Worm (Caenorhabditis elegans) whole organism, mixed stage, embryonic: ENCODE data around the gene K03B8.14.

Source experiments
- M03D4.4 ChIP-seq: sonication (generic microtip); optimal IDR thresholded peaks from 2 replicates; lab custom pipeline; 2017; ENCODE audit warnings: mild to moderate bottlenecking, missing genetic modification characterization, missing compliant biosample characterization
- bed-3 ChIP-seq: fragments of 200-800 bp; sonication (Bioruptor generic); optimal IDR thresholded peaks from 3 replicates; lab custom pipeline; 2018; ENCODE audit warnings: mild to moderate bottlenecking, missing genetic modification characterization, moderate library complexity, missing compliant biosample characterization
- blmp-1 ChIP-seq: fragments of 150-350 bp; optimal IDR thresholded peaks from 2 replicates; lab custom pipeline; 2014; ENCODE audit warnings: missing biosample characterization, missing genetic modification characterization
- ceh-39 ChIP-seq: fragments of 150-350 bp; optimal IDR thresholded peaks from 2 replicates; lab custom pipeline; 2014; ENCODE audit warnings: missing biosample characterization, missing genetic modification characterization
- ceh-43 ChIP-seq: fragments of 200-800 bp; sonication (Bioruptor generic); optimal IDR thresholded peaks from 2 replicates; lab custom pipeline; 2018; ENCODE audit warnings: mild to moderate bottlenecking, missing genetic modification characterization, moderate library complexity, missing compliant biosample characterization
- ceh-83 ChIP-seq: fragments of 200-800 bp; sonication (Bioruptor generic); optimal IDR thresholded peaks from 2 replicates; lab custom pipeline; 2018; ENCODE audit warnings: mild to moderate bottlenecking, missing genetic modification characterization, missing compliant biosample characterization
- ces-1 ChIP-seq: fragments of 150-350 bp; optimal IDR thresholded peaks from 2 replicates; lab custom pipeline; 2014; ENCODE audit warnings: missing biosample characterization, missing genetic modification reagents, missing genetic modification characterization
- cnd-1 ChIP-seq: fragments of 200-800 bp; sonication (Bioruptor generic); optimal IDR thresholded peaks from 2 replicates; lab custom pipeline; 2018; ENCODE audit warnings: mild to moderate bottlenecking, missing genetic modification characterization, missing compliant biosample characterization
- elt-1 ChIP-seq: sonication (generic microtip); optimal IDR thresholded peaks from 2 replicates; lab custom pipeline; 2017; ENCODE audit warnings: missing genetic modification characterization, mild to moderate bottlenecking, missing compliant biosample characterization, antibody characterized with exemption, moderate library complexity, borderline replicate concordance; ENCODE audit not compliant: insufficient read depth
- elt-3 ChIP-seq: fragments of 150-350 bp; optimal IDR thresholded peaks from 2 replicates; lab custom pipeline; 2014; ENCODE audit warnings: missing biosample characterization, missing genetic modification characterization
- flh-1 ChIP-seq: fragments of 200-800 bp; sonication (Bioruptor generic); optimal IDR thresholded peaks from 2 replicates; lab custom pipeline; 2018; ENCODE audit warnings: mild to moderate bottlenecking, missing genetic modification characterization, moderate library complexity, missing compliant biosample characterization
- ham-2 ChIP-seq: fragments of 200-800 bp; sonication (Bioruptor generic); optimal IDR thresholded peaks from 2 replicates; lab custom pipeline; 2018; ENCODE audit warnings: mild to moderate bottlenecking, missing genetic modification characterization, missing compliant biosample characterization
- hlh-1 ChIP-seq: fragments of 150-350 bp; optimal IDR thresholded peaks from 2 replicates; lab custom pipeline; 2014; ENCODE audit warnings: missing biosample characterization, missing genetic modification reagents, missing genetic modification characterization
- lin-13 ChIP-seq: fragments of 150-350 bp; optimal IDR thresholded peaks from 2 replicates; lab custom pipeline; 2014; ENCODE audit warnings: missing biosample characterization, missing genetic modification characterization
- lsy-2 ChIP-seq: fragments of 150-350 bp; optimal IDR thresholded peaks from 2 replicates; lab custom pipeline; 2014; ENCODE audit warnings: missing biosample characterization, missing genetic modification characterization
- mab-5 ChIP-seq: fragments of 150-350 bp; optimal IDR thresholded peaks from 2 replicates; lab custom pipeline; 2014; ENCODE audit warnings: missing biosample characterization, missing genetic modification characterization
- mls-2 ChIP-seq: sonication (generic microtip); optimal IDR thresholded peaks from 2 replicates; lab custom pipeline; 2016; ENCODE audit warnings: mild to moderate bottlenecking, missing genetic modification characterization, moderate library complexity, missing compliant biosample characterization
- nhr-12 ChIP-seq: fragments of 150-350 bp; optimal IDR thresholded peaks from 2 replicates; lab custom pipeline; 2014; ENCODE audit warnings: missing biosample characterization, missing genetic modification characterization
- nhr-2 ChIP-seq: fragments of 150-350 bp; optimal IDR thresholded peaks from 2 replicates; lab custom pipeline; 2014; ENCODE audit warnings: missing biosample characterization, missing genetic modification characterization
- nhr-28 ChIP-seq: fragments of 150-350 bp; optimal IDR thresholded peaks from 2 replicates; lab custom pipeline; 2014; ENCODE audit warnings: missing biosample characterization, missing genetic modification characterization
- nhr-76 ChIP-seq: sonication (generic microtip); optimal IDR thresholded peaks from 2 replicates; lab custom pipeline; 2017; ENCODE audit warnings: missing biosample characterization, missing genetic modification characterization
- pha-4 ChIP-seq: fragments of 150-350 bp; optimal IDR thresholded peaks from 2 replicates; lab custom pipeline; 2018; ENCODE audit warnings: missing biosample characterization, missing genetic modification reagents, missing genetic modification characterization
- sem-2 ChIP-seq: fragments of 200-800 bp; sonication (Bioruptor generic); optimal IDR thresholded peaks from 2 replicates; lab custom pipeline; 2018; ENCODE audit warnings: mild to moderate bottlenecking, missing genetic modification characterization, missing compliant biosample characterization
- tbx-8 ChIP-seq: fragments of 200-800 bp; sonication (Bioruptor generic); optimal IDR thresholded peaks from 2 replicates; lab custom pipeline; 2018; ENCODE audit warnings: mild to moderate bottlenecking, missing genetic modification characterization, moderate library complexity, missing compliant biosample characterization
- unc-62 ChIP-seq: fragments of 150-350 bp; optimal IDR thresholded peaks from 2 replicates; lab custom pipeline; 2014; ENCODE audit warnings: missing biosample characterization, missing genetic modification reagents, missing genetic modification characterization
- zip-8 ChIP-seq: fragments of 150-350 bp; optimal IDR thresholded peaks from 2 replicates; lab custom pipeline; 2014; ENCODE audit warnings: missing biosample characterization, missing genetic modification characterization
- ztf-11 ChIP-seq: fragments of 150-350 bp; optimal IDR thresholded peaks from 2 replicates; lab custom pipeline; 2014; ENCODE audit warnings: missing biosample characterization, missing genetic modification characterization

K03B8.14 gene

DNA sequence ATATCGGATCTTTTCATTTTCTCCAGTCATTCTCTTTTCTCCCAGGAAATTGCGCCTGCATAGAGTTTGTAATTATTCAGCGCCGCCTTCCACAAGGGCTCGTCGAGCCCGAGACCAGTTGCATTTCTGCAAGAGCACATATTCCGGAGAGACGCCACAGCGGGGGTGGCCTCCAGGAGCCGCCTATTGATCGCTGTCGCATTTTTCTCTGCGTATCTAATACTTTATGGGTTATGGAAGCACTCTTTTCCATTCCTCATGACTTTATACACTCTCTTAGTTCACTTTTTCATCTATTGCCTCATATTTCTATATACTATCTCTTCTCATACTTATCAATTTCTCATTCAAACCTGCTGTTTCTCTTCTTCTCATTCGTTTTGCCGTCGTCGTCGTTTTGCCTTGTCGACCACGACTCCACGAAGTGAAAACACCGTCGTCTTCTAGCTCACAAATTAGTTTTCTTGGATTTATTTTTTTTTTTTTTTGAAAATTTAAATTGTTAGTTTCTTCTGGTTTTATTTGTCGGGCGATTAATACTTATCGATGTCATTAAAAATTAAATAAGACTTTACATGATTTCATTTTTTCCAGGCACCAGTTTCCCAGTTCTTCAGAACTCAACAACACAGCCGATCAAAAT lies 15.0 kb upstream of the K03B8.14 start, which contains the start of gene cnb-1 (continued):
- TF ChIP-seq lin-13, result no peak
- no peak for TF ChIP-seq pha-4 (tag; lab: Kevin White, UChicago)
- TF ChIP-seq ceh-39, result no peak
- TF ChIP-seq elt-1 (tag; lab: Kevin White, UChicago), result no peak
- TF ChIP-seq nhr-28 (tag; lab: Kevin White, UChicago), result no peak
- TF ChIP-seq tbx-8 (GFP tag; lab: Kevin White, UChicago), result no peak
- no peak for TF ChIP-seq nhr-12 (tag; lab: Kevin White, UChicago)
- TF ChIP-seq mls-2 (tag; lab: Kevin White, UChicago), result peak; percentile 42
- peak; percentile 63 for TF ChIP-seq unc-62 (GFP tag; lab: Kevin White, UChicago)
- no peak for TF ChIP-seq nhr-76 (tag; lab: Kevin White, UChicago)
- no peak for TF ChIP-seq ceh-43 (GFP tag; lab: Kevin White, UChicago)
- TF ChIP-seq nhr-2 (tag; lab: Kevin White, UChicago), result no peak

DNA sequence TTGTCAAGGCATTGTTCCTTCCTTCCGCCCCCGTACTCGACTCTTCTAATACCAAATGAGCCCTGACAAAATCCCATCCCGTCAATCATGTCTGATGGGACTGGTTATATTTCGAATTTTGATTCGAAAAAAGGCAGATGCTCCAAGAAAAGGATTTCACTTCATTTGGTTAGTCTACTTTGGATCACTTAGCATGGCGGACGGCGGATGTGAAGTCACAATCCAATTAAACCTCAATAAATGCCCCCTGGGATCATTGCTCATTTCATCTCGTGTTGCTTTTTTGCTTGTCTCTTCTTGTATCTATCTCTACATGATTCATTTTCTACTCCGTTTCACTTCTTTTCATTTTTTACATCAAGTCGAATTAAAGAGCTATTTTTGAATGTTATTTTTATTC lies 11.0 kb upstream of the K03B8.14 start:
- TF ChIP-seq lsy-2 (no peak), ces-1 (GFP tag; lab: Kevin White, UChicago) (peak; percentile 70)

DNA sequence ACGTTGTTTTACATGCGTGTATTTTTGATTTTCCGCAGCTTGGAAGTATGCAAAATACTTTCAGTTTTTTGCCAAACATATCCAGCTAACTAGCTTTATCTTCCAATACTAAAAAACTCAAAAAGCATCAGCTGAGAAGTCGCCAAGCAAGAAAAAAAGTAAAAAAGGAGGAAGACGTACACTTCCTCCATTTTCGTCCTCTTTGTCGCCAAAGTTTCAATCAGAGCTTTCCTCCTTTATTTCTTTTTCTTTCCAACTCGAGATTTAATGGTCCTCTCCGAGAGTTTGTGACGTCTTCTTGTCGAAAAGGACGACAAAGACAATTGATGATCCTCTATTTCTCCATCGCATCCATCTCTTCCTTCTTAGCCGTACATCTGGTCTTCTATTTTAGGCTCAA lies 9.7 kb upstream of the K03B8.14 start:
- TF ChIP-seq sem-2, result no peak
- TF ChIP-seq nhr-2 (tag; lab: Kevin White, UChicago), result no peak
- TF ChIP-seq, all 35 proteins: peak for 0

DNA sequence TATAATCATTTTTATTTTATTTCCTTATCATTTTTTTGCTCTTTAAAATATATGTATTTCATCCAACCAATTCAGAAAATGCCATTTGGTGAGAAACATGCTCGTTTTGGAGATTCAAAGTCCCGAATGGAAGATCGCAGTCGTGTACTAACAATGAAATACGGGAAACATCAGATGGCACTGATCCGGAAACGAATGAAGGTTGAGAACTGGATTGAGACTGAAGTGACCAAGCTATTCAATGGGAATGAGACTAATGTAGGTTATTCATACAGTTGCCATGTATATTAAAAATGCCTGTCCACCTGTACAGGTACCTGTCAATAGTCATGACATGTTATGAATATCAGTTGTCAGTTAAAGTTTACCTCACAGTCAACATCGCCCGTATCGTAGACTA lies 7.3 kb upstream of the K03B8.14 start, which contains the start of gene F55C10.5:
TSS of gene F55C10.5 (plus strand) at position 74 of the 400 bp plus-strand sequence.
- no peak for TF ChIP-seq nhr-12 (tag; lab: Kevin White, UChicago)
- TF ChIP-seq pha-4 (tag; lab: Kevin White, UChicago), result no peak
- no peak for TF ChIP-seq unc-62 (GFP tag; lab: Kevin White, UChicago)
- no peak for TF ChIP-seq lin-13
- TF ChIP-seq ceh-83 (GFP tag; lab: Kevin White, UChicago), result no peak
- no peak for TF ChIP-seq blmp-1 (tag; lab: Kevin White, UChicago)
- no peak for TF ChIP-seq nhr-76 (tag; lab: Kevin White, UChicago)
- TF ChIP-seq elt-1 (tag; lab: Kevin White, UChicago), result no peak
- no peak for TF ChIP-seq nhr-2 (tag; lab: Kevin White, UChicago)
- no peak for TF ChIP-seq hlh-1 (tag; lab: Kevin White, UChicago)
- TF ChIP-seq ham-2 (GFP tag; lab: Kevin White, UChicago), result no peak
- no peak for TF ChIP-seq mab-5 (tag; lab: Kevin White, UChicago)
- no peak for TF ChIP-seq flh-1 (GFP tag; lab: Kevin White, UChicago)
- no peak for TF ChIP-seq tbx-8 (GFP tag; lab: Kevin White, UChicago)
- TF ChIP-seq M03D4.4 (tag; lab: Kevin White, UChicago), result no peak
- no peak for TF ChIP-seq elt-3 (tag; lab: Kevin White, UChicago)
- no peak for TF ChIP-seq zip-8 (tag; lab: Kevin White, UChicago)
- no peak for TF ChIP-seq ztf-11 (tag; lab: Kevin White, UChicago)
- TF ChIP-seq, all 35 proteins: peak for 0

DNA sequence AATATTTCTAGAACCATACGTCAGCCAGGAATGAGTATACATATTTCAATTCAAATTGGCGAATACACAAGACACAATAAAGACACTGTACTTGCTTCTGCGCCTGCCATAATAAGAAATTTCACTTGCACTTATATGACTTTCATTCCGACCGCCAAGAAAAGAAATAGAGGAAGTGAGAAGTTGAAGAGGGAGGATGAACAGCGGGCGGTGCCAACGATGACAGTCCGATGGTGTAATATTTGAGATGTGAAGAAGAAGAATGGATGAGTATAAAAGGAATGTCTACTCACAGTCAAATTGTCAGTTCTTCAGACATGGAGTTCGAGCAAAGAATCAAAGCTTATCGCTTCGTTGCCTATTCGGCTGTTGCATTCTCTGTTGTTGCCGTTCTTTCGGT lies 5.2 kb upstream of the K03B8.14 start, which contains the start of gene col-154:
TSS of gene col-154 (plus strand) at position 301 of the 400 bp plus-strand sequence.
- TF ChIP-seq unc-62 (GFP tag; lab: Kevin White, UChicago), result no peak
- TF ChIP-seq hlh-1 (tag; lab: Kevin White, UChicago), result no peak
- no peak for TF ChIP-seq sem-2

DNA sequence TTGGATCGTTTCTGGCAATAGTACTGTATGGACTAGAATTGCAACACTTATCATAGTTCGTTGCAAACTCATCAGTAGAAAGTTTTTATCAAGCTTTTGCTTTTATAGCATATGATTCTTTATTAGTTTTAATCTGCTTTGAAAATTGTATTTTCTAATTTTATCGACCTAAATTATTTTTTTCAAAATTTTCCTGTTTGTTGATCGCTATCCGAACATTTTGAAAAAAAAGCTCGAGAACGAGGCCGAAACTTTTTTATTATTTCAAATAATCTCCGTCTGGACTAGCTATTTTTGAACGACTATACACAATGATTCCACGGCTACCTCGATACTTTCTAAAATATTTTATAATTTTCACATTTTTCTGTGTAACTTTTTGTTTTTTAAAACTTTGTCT lies 3.9 kb upstream of the K03B8.14 start, which contains the start of gene F55C10.4:
TSS of gene F55C10.4 (plus strand) at position 301 of the 400 bp plus-strand sequence.
- TF ChIP-seq mab-5 (tag; lab: Kevin White, UChicago), result no peak

DNA sequence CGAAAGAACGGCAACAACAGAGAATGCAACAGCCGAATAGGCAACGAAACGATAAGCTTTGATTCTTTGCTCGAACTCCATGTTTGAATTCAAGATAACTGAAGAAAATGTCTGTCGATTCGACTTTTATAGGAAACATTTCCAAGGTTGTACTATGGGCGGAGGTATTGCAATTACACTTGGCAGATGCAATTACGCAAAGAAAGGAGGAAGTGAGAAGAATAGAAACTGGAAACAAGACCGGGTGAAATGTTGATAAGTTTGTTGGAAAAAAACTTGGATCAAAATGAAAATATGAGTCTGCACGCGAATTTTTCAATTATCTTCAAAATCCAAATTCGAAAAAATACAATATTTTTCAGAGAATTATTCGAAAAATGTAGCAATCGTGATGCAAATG lies 527 bp upstream of the K03B8.14 start, which contains the start of gene col-155:
TSS of gene col-155 (minus strand) at position 101 of the 400 bp plus-strand sequence.
- TF ChIP-seq unc-62 (GFP tag; lab: Kevin White, UChicago), result no peak
- TF ChIP-seq bed-3 (GFP tag; lab: Kevin White, UChicago), result no peak
- no peak for TF ChIP-seq zip-8 (tag; lab: Kevin White, UChicago)
- no peak for TF ChIP-seq cnd-1 (tag; lab: Kevin White, UChicago)
- no peak for TF ChIP-seq lsy-2
- no peak for TF ChIP-seq sem-2
- no peak for TF ChIP-seq lin-13
- no peak for TF ChIP-seq nhr-12 (tag; lab: Kevin White, UChicago)
